Worm (Caenorhabditis elegans) whole organism, L4 larva: ENCODE measurements around the gene tsp-21.
A peak's percentile ranks its signal among the peaks of the same experiment; 100 is the strongest.

Source experiments
- F10B5.3 ChIP-seq: sonication (generic microtip); optimal IDR thresholded peaks from 2 replicates; lab custom pipeline; 2016; ENCODE audit warnings: mild to moderate bottlenecking, missing genetic modification characterization, missing compliant biosample characterization
- F49E8.2 ChIP-seq: sonication (generic microtip); optimal IDR thresholded peaks from 2 replicates; lab custom pipeline; 2016; ENCODE audit warnings: missing compliant biosample characterization, mild to moderate bottlenecking, missing genetic modification characterization, borderline replicate concordance
- Y5F2A.4 ChIP-seq: fragments of 200-800 bp; sonication (Bioruptor generic); optimal IDR thresholded peaks from 2 replicates; lab custom pipeline; 2018; ENCODE audit warnings: mild to moderate bottlenecking, missing genetic modification characterization, missing compliant biosample characterization
- ZK337.2 ChIP-seq: fragments of 200-800 bp; sonication (Bioruptor generic); IDR thresholded peaks from 2 replicates; pipeline ENCODE4 v1.3.6; 2022; ENCODE audit warnings: missing genetic modification reagents, missing genetic modification characterization, missing compliant biosample characterization
- aha-1 ChIP-seq: fragments of 150-350 bp; peaks from one replicate; lab custom pipeline; 2014; ENCODE audit warnings: missing biosample characterization, missing genetic modification characterization
- aly-2 ChIP-seq: sonication (generic microtip); optimal IDR thresholded peaks from 2 replicates; lab custom pipeline; 2018; ENCODE audit warnings: missing biosample characterization, missing genetic modification characterization
- arid-1 ChIP-seq: fragments of 200-800 bp; sonication (Bioruptor generic); conservative IDR thresholded peaks from 2 replicates; pipeline ENCODE4 v1.3.6; 2022; ENCODE audit warnings: missing genetic modification reagents, missing genetic modification characterization, missing compliant biosample characterization
- ceh-28 ChIP-seq: fragments of 150-350 bp; optimal IDR thresholded peaks from 2 replicates; lab custom pipeline; 2014; ENCODE audit warnings: missing biosample characterization, missing genetic modification reagents, missing genetic modification characterization
- ceh-32 ChIP-seq: sonication (generic microtip); optimal IDR thresholded peaks from 2 replicates; lab custom pipeline; 2016; ENCODE audit warnings: mild to moderate bottlenecking, missing genetic modification characterization, missing compliant biosample characterization; ENCODE audit not compliant: poor library complexity
- ctbp-1 ChIP-seq: fragments of 200-800 bp; sonication (Bioruptor generic); IDR thresholded peaks from 2 replicates; pipeline ENCODE4 v1.3.6; 2022; ENCODE audit warnings: missing genetic modification reagents, missing genetic modification characterization, missing compliant biosample characterization
- daf-12 ChIP-seq: fragments of 150-350 bp; optimal IDR thresholded peaks from 2 replicates; lab custom pipeline; 2014; ENCODE audit warnings: missing biosample characterization, missing genetic modification reagents, missing genetic modification characterization
- daf-16 ChIP-seq, 3 experiments: sonication (generic microtip); optimal IDR thresholded peaks; 2 replicates each; lab custom pipeline; 2016 to 2017; ENCODE audit warnings: missing genetic modification characterization in 3 of 3, missing genetic modification reagents in 3 of 3, mild to moderate bottlenecking in 2 of 3, missing compliant biosample characterization in 2 of 3, missing biosample characterization in 1 of 3, moderate library complexity in 1 of 3
- dmd-6 ChIP-seq: fragments of 200-800 bp; sonication (Bioruptor generic); IDR thresholded peaks from 2 replicates; pipeline ENCODE4 v1.3.6; 2022; ENCODE audit warnings: missing genetic modification reagents, missing genetic modification characterization, missing compliant biosample characterization
- dmd-8 ChIP-seq: fragments of 200-800 bp; sonication (Bioruptor generic); IDR thresholded peaks from 2 replicates; pipeline ENCODE4 v1.3.6; 2022; ENCODE audit warnings: missing genetic modification characterization, missing compliant biosample characterization
- dpl-1 ChIP-seq: fragments of 150-350 bp; optimal IDR thresholded peaks from 2 replicates; lab custom pipeline; 2014; ENCODE audit warnings: missing biosample characterization, missing genetic modification reagents, missing genetic modification characterization
- duxl-1 ChIP-seq: sonication (generic microtip); optimal IDR thresholded peaks from 2 replicates; lab custom pipeline; 2016; ENCODE audit warnings: mild to moderate bottlenecking, missing genetic modification characterization, moderate library complexity, missing compliant biosample characterization; ENCODE audit not compliant: poor library complexity
- dve-1 ChIP-seq: sonication (generic microtip); optimal IDR thresholded peaks from 2 replicates; lab custom pipeline; 2017; ENCODE audit warnings: antibody characterized with exemption, mild to moderate bottlenecking, missing genetic modification characterization, missing compliant biosample characterization; ENCODE audit not compliant: insufficient read depth
- egl-27 ChIP-seq: sonication (generic microtip); optimal IDR thresholded peaks from 3 replicates; lab custom pipeline; 2017; ENCODE audit warnings: missing biosample characterization, missing genetic modification reagents, missing genetic modification characterization
- egl-43 ChIP-seq: fragments of 200-800 bp; sonication (Bioruptor generic); IDR thresholded peaks from 2 replicates; pipeline ENCODE4 v1.3.6; 2022; ENCODE audit warnings: missing genetic modification reagents, missing genetic modification characterization, missing compliant biosample characterization
- gei-8 ChIP-seq: fragments of 200-800 bp; sonication (Bioruptor generic); optimal IDR thresholded peaks from 2 replicates; lab custom pipeline; 2018; ENCODE audit warnings: mild to moderate bottlenecking, missing genetic modification characterization, missing compliant biosample characterization
- hif-1 ChIP-seq, 2 experiments: sonication (generic microtip); optimal IDR thresholded peaks; 2 replicates each; lab custom pipeline; 2016 to 2017; ENCODE audit warnings: missing compliant biosample characterization in 2 of 2, missing genetic modification characterization in 2 of 2, missing genetic modification reagents in 2 of 2, missing genotype in 2 of 2, mild to moderate bottlenecking in 1 of 2
- hlh-11 ChIP-seq: fragments of 200-800 bp; sonication (Bioruptor generic); optimal IDR thresholded peaks from 2 replicates; lab custom pipeline; 2018; ENCODE audit warnings: mild to moderate bottlenecking, missing genetic modification characterization, missing compliant biosample characterization
- hmg-1.1 ChIP-seq: fragments of 200-800 bp; sonication (Bioruptor generic); IDR thresholded peaks from 2 replicates; pipeline ENCODE4 v1.3.6; 2022; ENCODE audit warnings: missing genetic modification reagents, missing genetic modification characterization, missing compliant biosample characterization
- lin-38 ChIP-seq: fragments of 200-800 bp; sonication (Bioruptor generic); IDR thresholded peaks from 2 replicates; pipeline ENCODE4 v1.3.6; 2022; ENCODE audit warnings: missing genetic modification reagents, missing genetic modification characterization, missing compliant biosample characterization
- mdt-29 ChIP-seq: fragments of 200-800 bp; sonication (Bioruptor generic); IDR thresholded peaks from 2 replicates; pipeline ENCODE4 v1.3.6; 2022; ENCODE audit warnings: missing genetic modification reagents, missing genetic modification characterization, missing compliant biosample characterization
- mep-1 ChIP-seq: fragments of 150-350 bp; sonication (generic microtip); optimal IDR thresholded peaks from 3 replicates; lab custom pipeline; 2014; ENCODE audit warnings: missing biosample characterization, missing genetic modification characterization
- mes-2 ChIP-seq: sonication (generic microtip); optimal IDR thresholded peaks from 2 replicates; lab custom pipeline; 2016; ENCODE audit warnings: missing genotype, mild to moderate bottlenecking, missing genetic modification characterization, missing compliant biosample characterization; ENCODE audit not compliant: poor library complexity, severe bottlenecking
- mxl-3 ChIP-seq: fragments of 200-800 bp; sonication (Bioruptor generic); optimal IDR thresholded peaks from 2 replicates; lab custom pipeline; 2018; ENCODE audit warnings: mild to moderate bottlenecking, missing genetic modification characterization, missing compliant biosample characterization
- nhr-102 ChIP-seq: sonication (generic microtip); optimal IDR thresholded peaks from 2 replicates; lab custom pipeline; 2016; ENCODE audit warnings: mild to moderate bottlenecking, missing genetic modification characterization, moderate library complexity, missing compliant biosample characterization
- nhr-111 ChIP-seq: fragments of 200-800 bp; sonication (Bioruptor generic); optimal IDR thresholded peaks from 2 replicates; lab custom pipeline; 2018; ENCODE audit warnings: mild to moderate bottlenecking, missing genetic modification characterization, missing compliant biosample characterization
- nhr-237 ChIP-seq: sonication (generic microtip); optimal IDR thresholded peaks from 2 replicates; lab custom pipeline; 2017; ENCODE audit warnings: missing biosample characterization, missing genetic modification characterization
- nhr-28 ChIP-seq: fragments of 150-350 bp; optimal IDR thresholded peaks from 2 replicates; lab custom pipeline; 2014; ENCODE audit warnings: missing biosample characterization, missing genetic modification characterization
- nhr-41 ChIP-seq: fragments of 200-800 bp; sonication (Bioruptor generic); IDR thresholded peaks from 2 replicates; pipeline ENCODE4 v1.3.6; 2022; ENCODE audit warnings: missing genetic modification reagents, missing genetic modification characterization, missing compliant biosample characterization
- nhr-42 ChIP-seq: fragments of 200-800 bp; sonication (Bioruptor generic); IDR thresholded peaks from 2 replicates; pipeline ENCODE4 v1.3.6; 2022; ENCODE audit warnings: missing genetic modification characterization, missing compliant biosample characterization
- nhr-48 ChIP-seq: sonication (generic microtip); optimal IDR thresholded peaks from 2 replicates; lab custom pipeline; 2016; ENCODE audit warnings: mild to moderate bottlenecking, missing genetic modification characterization, missing compliant biosample characterization
- nhr-6 ChIP-seq: fragments of 150-350 bp; optimal IDR thresholded peaks from 2 replicates; lab custom pipeline; 2014; ENCODE audit warnings: missing biosample characterization, missing genetic modification characterization
- nhr-76 ChIP-seq: fragments of 150-350 bp; optimal IDR thresholded peaks from 2 replicates; lab custom pipeline; 2014; ENCODE audit warnings: missing biosample characterization, missing genetic modification characterization
- pha-4 ChIP-seq, 2 experiments: fragments of 150-350 bp in 1 of 2; fragments of 200-800 bp in 1 of 2; sonication (Bioruptor generic) in 1 of 2; IDR thresholded peaks in 1 of 2; optimal IDR thresholded peaks in 1 of 2; 2 replicates each; pipeline versions ENCODE4 v1.3.6 to Lab custom; 2014 to 2022; ENCODE audit warnings: missing genetic modification characterization in 2 of 2, missing genetic modification reagents in 2 of 2, missing biosample characterization in 1 of 2, missing compliant biosample characterization in 1 of 2
- php-3 ChIP-seq: fragments of 200-800 bp; sonication (Bioruptor generic); IDR thresholded peaks from 2 replicates; pipeline ENCODE4 v1.3.6; 2022; ENCODE audit warnings: missing genetic modification reagents, missing genetic modification characterization, missing compliant biosample characterization
- pqm-1 ChIP-seq: sonication (generic microtip); optimal IDR thresholded peaks from 2 replicates; lab custom pipeline; 2017; ENCODE audit warnings: missing biosample characterization, missing genetic modification characterization
- rbr-2 ChIP-seq: sonication (generic microtip); optimal IDR thresholded peaks from 2 replicates; lab custom pipeline; 2016; ENCODE audit warnings: missing genotype, missing genetic modification characterization, missing compliant biosample characterization
- sdz-12 ChIP-seq: fragments of 200-800 bp; sonication (Bioruptor generic); optimal IDR thresholded peaks from 2 replicates; lab custom pipeline; 2018; ENCODE audit warnings: mild to moderate bottlenecking, missing genetic modification characterization, missing compliant biosample characterization
- skn-1 ChIP-seq: fragments of 150-350 bp; optimal IDR thresholded peaks from 2 replicates; lab custom pipeline; 2014; ENCODE audit warnings: missing biosample characterization, missing genetic modification characterization
- spr-3 ChIP-seq: fragments of 200-800 bp; sonication (Bioruptor generic); optimal IDR thresholded peaks from 2 replicates; lab custom pipeline; 2018; ENCODE audit warnings: mild to moderate bottlenecking, missing genetic modification characterization, missing compliant biosample characterization
- zfp-3 ChIP-seq: fragments of 200-800 bp; sonication (Bioruptor generic); conservative IDR thresholded peaks from 2 replicates; pipeline ENCODE4 v1.3.6; 2022; ENCODE audit warnings: missing genetic modification reagents, missing genetic modification characterization, missing compliant biosample characterization

The tsp-21 gene

ce11 chrX:9956537-9956936 is 24.4 kb downstream of the tsp-21 start:
- peak; percentile 82 for TF ChIP-seq aha-1
- 0 out of 2 replicates have a peak, but pooled peaks have one; percentile 27 for TF ChIP-seq dmd-6
- TF ChIP-seq hif-1 (tag; optimal IDR thresholded peaks at IDR 0.05; lab: Kevin White, UChicago), result peak in 1 of 2 experiments; percentile 16

- TF ChIP-seq ceh-32 (tag; lab: Kevin White, UChicago) (no peak), dmd-6 (0 out of 2 replicates have a peak, but pooled peaks have one; percentile 13), spr-3 (GFP tag; lab: Kevin White, UChicago) (no peak)
Measured at ce11 chrX:9957449-9957848, 25.3 kb downstream of the tsp-21 start.

- peak; percentile 93 for TF ChIP-seq nhr-6 (tag; lab: Kevin White, UChicago)
- TF ChIP-seq mep-1 (tag; lab: Kevin White, UChicago), result peak; percentile 98
- 0 out of 2 replicates have a peak, but pooled peaks have one; percentile 42 for TF ChIP-seq dmd-8 (GFP tag; lab: Robert Waterston, UW)
- TF ChIP-seq nhr-237, result no peak
- no peak for TF ChIP-seq sdz-12 (GFP tag; lab: Kevin White, UChicago)
- TF ChIP-seq nhr-41 (GFP tag; lab: Robert Waterston, UW), result no peak
- TF ChIP-seq lin-38 (GFP tag; lab: Robert Waterston, UW), result peak; percentile 99
- peak; percentile 51 for TF ChIP-seq nhr-76 (tag; lab: Kevin White, UChicago)
- peak; percentile 84 for TF ChIP-seq ceh-28 (tag; lab: Kevin White, UChicago)
- TF ChIP-seq zfp-3 (GFP tag; lab: Robert Waterston, UW), result peak; percentile 79
- TF ChIP-seq nhr-102 (tag; lab: Kevin White, UChicago), result peak; percentile 89
- TF ChIP-seq F10B5.3 (tag; lab: Kevin White, UChicago), result peak; percentile 65
- peak; percentile 67 for TF ChIP-seq arid-1 (GFP tag; lab: Robert Waterston, UW)
- no peak for TF ChIP-seq pha-4 (GFP tag; IDR thresholded peaks at IDR 0.05; lab: Robert Waterston, UW)
- peak; percentile 85 for TF ChIP-seq pha-4 (tag; optimal IDR thresholded peaks at IDR 0.05; lab: Kevin White, UChicago)
- peak; percentile 22 for TF ChIP-seq gei-8 (GFP tag; lab: Kevin White, UChicago)
- peak; percentile 64 for TF ChIP-seq php-3 (GFP tag; lab: Robert Waterston, UW)
- peak; percentile 58 for TF ChIP-seq duxl-1 (tag; lab: Kevin White, UChicago)
- peak; percentile 89 for TF ChIP-seq dmd-6
- peak; percentile 97 for TF ChIP-seq hmg-1.1 (GFP tag; lab: Robert Waterston, UW)
- peak; percentile 98 for TF ChIP-seq hlh-11
- TF ChIP-seq egl-27 (tag; lab: Kevin White, UChicago), result no peak
- TF ChIP-seq mxl-3 (GFP tag; lab: Kevin White, UChicago), result peak; percentile 94
- no peak for TF ChIP-seq Y5F2A.4
- peak; percentile 97 for TF ChIP-seq rbr-2 (tag; lab: Kevin White, UChicago)
- TF ChIP-seq nhr-111, result no peak
- TF ChIP-seq ctbp-1, result peak; percentile 92
- TF ChIP-seq hif-1 (tag; optimal IDR thresholded peaks at IDR 0.05; lab: Kevin White, UChicago), result peak; percentile 32 to 91
- peak; percentile 98 for TF ChIP-seq dve-1 (tag; lab: Kevin White, UChicago)
- TF ChIP-seq skn-1, result no peak
- TF ChIP-seq daf-16 (GFP tag; optimal IDR thresholded peaks at IDR 0.05; lab: Kevin White, UChicago), result peak; percentile 43 to 67
- peak; percentile 87 for TF ChIP-seq daf-16 (tag; optimal IDR thresholded peaks at IDR 0.05; lab: Kevin White, UChicago)
- TF ChIP-seq nhr-48 (tag; lab: Kevin White, UChicago), result peak; percentile 87
- peak; percentile 89 for TF ChIP-seq nhr-42
- peak; percentile 93 for TF ChIP-seq nhr-28 (tag; lab: Kevin White, UChicago)
- peak; percentile 73 for TF ChIP-seq spr-3 (GFP tag; lab: Kevin White, UChicago)
- TF ChIP-seq pqm-1 (tag; lab: Kevin White, UChicago), result peak; percentile 46
- TF ChIP-seq daf-12 (tag; lab: Kevin White, UChicago), result no peak
- no peak for TF ChIP-seq F49E8.2 (tag; lab: Kevin White, UChicago)
- peak; percentile 62 for TF ChIP-seq dpl-1 (GFP tag; lab: Kevin White, UChicago)
- TF ChIP-seq ZK337.2, result no peak
- TF ChIP-seq aly-2 (tag; lab: Kevin White, UChicago), result peak; percentile 1
- TF ChIP-seq mdt-29, result peak; percentile 58; the same call in 1 of the 2 replicates
- TF ChIP-seq mes-2 (tag; lab: Kevin White, UChicago), result peak; percentile 93
- TF ChIP-seq egl-43 (GFP tag; lab: Robert Waterston, UW), result peak; percentile 91
Measured at ce11 chrX:9958561-9958960, 26.4 kb downstream of the tsp-21 start, which contains the start of gene ZC506.1. Gene ZC506.1, plus strand, starts transcription at chrX:9958960.
